Fruit fly (Drosophila melanogaster) Kc167 (cell line): ENCODE results near the gene twr.

Source experiments
- Myc ChIP-seq: fragments of >200 bp; optimal IDR thresholded peaks from 2 replicates; lab custom pipeline; 2017; ENCODE audit warnings: missing external identifiers
- Sin3A ChIP-seq: fragments of >200 bp; optimal IDR thresholded peaks from 2 replicates; lab custom pipeline; 2018; ENCODE audit warnings: missing external identifiers
- h ChIP-seq: fragments of >200 bp; optimal IDR thresholded peaks from 3 replicates; lab custom pipeline; 2018; ENCODE audit warnings: missing external identifiers
- insv ChIP-seq: fragments of >200 bp; optimal IDR thresholded peaks from 3 replicates; lab custom pipeline; 2018; ENCODE audit warnings: missing external identifiers

DNA sequence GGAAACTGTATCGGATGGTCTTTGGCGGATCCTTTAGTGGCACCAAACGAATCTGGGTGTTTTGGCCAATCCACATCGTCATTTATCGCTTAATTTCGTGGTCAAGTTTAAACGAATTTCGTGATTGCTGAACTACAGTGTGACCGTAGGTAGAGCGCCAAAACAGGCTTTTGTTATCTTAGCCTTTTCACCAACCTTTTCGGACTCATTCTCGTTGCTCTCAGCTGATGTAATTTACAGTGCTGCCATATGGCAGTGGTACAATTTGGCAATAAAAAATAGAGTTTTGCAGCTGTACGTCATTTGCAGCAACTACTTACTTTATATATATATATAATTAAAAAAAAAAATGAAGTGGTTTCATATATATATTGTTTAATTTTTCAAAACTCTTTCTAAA lies 2.3 kb downstream of the twr start, which contains the start of gene agt:
- TF ChIP-seq Sin3A (lab: Kevin White, UChicago) (no peak), insv (lab: Kevin White, UChicago) (no peak), Myc (no peak), h (lab: Kevin White, UChicago) (no peak)
